Worm (Caenorhabditis elegans): ENCODE measurements around the gene ncap-1.

Gene ncap-1

DNA sequence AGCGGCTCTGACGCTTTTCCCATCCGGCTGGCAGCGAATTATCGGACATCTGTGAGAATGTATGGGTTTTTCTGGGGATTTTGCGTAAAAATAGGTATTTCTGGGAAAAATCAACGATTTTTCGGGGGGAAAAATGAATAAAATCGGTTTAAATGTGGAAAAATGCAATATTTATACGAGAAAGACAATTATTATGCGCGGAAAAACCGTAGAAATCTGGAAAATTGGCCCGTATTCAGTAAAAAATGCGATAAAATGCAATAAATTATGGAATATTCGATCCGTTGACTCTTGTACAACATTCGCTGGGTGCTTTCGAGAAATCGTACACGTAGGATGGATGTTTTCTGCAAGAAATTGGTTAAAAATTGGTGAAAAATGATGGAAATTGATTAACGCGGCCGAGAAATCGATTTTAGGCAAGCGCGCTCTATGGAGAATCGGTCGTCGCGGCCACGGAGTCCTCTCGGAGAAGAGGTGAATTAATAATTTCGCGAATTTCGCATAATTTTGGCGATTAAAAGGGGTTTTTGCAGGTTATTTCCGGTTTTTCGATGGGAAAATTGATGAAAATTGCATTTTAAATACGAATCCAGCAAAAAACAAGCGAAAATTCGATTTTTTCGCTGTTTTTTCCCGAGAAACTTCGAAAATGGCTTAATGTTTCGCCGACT is 30.0 kb downstream of the ncap-1 start, which contains the start of gene pinn-1:
pinn-1 (minus strand) TSS at position 51 of the 674 bp plus-strand sequence.
- TF ChIP-seq nhr-21 (tag; optimal IDR thresholded peaks at IDR 0.05) (peak; percentile 87), ceh-82 (tag; optimal IDR thresholded peaks at IDR 0.05) (peak; percentile 48), blmp-1 (tag; optimal IDR thresholded peaks at IDR 0.05; ENCODE audit: insufficient read depth) (no peak), nhr-10 (tag; optimal IDR thresholded peaks at IDR 0.05) (peak; percentile 62), ztf-4 (tag; optimal IDR thresholded peaks at IDR 0.05) (peak; percentile 53), crh-2 (tag; optimal IDR thresholded peaks at IDR 0.05) (peak; percentile 87), sem-4 (tag; optimal IDR thresholded peaks at IDR 0.05) (peak; percentile 83), F13H6.1 (tag; optimal IDR thresholded peaks at IDR 0.05) (peak; percentile 90), mab-5 (tag; optimal IDR thresholded peaks at IDR 0.05) (peak; percentile 61), gmeb-1 (tag; optimal IDR thresholded peaks at IDR 0.05) (peak; percentile 87), C34F6.9 (tag; optimal IDR thresholded peaks at IDR 0.05) (peak; percentile 87), Y55F3AM.14 (GFP tag; optimal IDR thresholded peaks at IDR 0.05) (peak; percentile 50), ZK546.5 (tag; optimal IDR thresholded peaks at IDR 0.05) (no peak), nhr-77 (tag; optimal IDR thresholded peaks at IDR 0.05) (peak; percentile 73), egl-27 (tag; optimal IDR thresholded peaks at IDR 0.05) (peak; percentile 61), nhr-25 (tag; optimal IDR thresholded peaks at IDR 0.05) (peak; percentile 88), alr-1 (tag; optimal IDR thresholded peaks at IDR 0.05) (no peak), elt-1 (tag; optimal IDR thresholded peaks at IDR 0.05) (no peak), lin-13 (GFP tag; optimal IDR thresholded peaks at IDR 0.05) (peak; percentile 95), lin-11 (tag; optimal IDR thresholded peaks at IDR 0.05) (peak; percentile 78), fos-1 (tag; optimal IDR thresholded peaks at IDR 0.05) (peak; percentile 85), R02D3.7 (tag; optimal IDR thresholded peaks at IDR 0.05) (peak; percentile 10), nhr-129 (tag; optimal IDR thresholded peaks at IDR 0.05) (peak; percentile 63), sma-3 (GFP tag; optimal IDR thresholded peaks at IDR 0.05) (peak; percentile 93), mbf-1 (tag; optimal IDR thresholded peaks at IDR 0.05) (no peak), sma-9 (GFP tag; optimal IDR thresholded peaks at IDR 0.05) (peak; percentile 94), sma-9 (tag; optimal IDR thresholded peaks at IDR 0.05) (no peak), dmd-4 (tag; optimal IDR thresholded peaks at IDR 0.05) (no peak), ztf-1 (GFP tag; conservative IDR thresholded peaks at IDR 0.05) (0 out of 2 replicates have a peak, but pooled peaks have one; percentile 56), unc-55 (GFP tag; optimal IDR thresholded peaks at IDR 0.05) (peak; percentile 94), peb-1 (tag; optimal IDR thresholded peaks at IDR 0.05) (no peak), zag-1 (tag; optimal IDR thresholded peaks at IDR 0.05) (peak; percentile 66), lsy-2 (tag; optimal IDR thresholded peaks at IDR 0.05) (peak; percentile 88 to 91), unc-62 (GFP tag; optimal IDR thresholded peaks at IDR 0.05) (no peak), aly-2 (tag; optimal IDR thresholded peaks at IDR 0.05) (no peak), mdl-1 (tag; optimal IDR thresholded peaks at IDR 0.05) (peak in 1 of 2 experiments; percentile 10), nhr-12 (tag; optimal IDR thresholded peaks at IDR 0.05) (peak; percentile 56), snpc-4 (tag; optimal IDR thresholded peaks at IDR 0.05) (peak; percentile 60), ceh-16 (tag; optimal IDR thresholded peaks at IDR 0.05) (peak; percentile 73), ama-1 (optimal IDR thresholded peaks at IDR 0.05) (no peak), nhr-6 (tag; optimal IDR thresholded peaks at IDR 0.05) (peak; percentile 14)

DNA sequence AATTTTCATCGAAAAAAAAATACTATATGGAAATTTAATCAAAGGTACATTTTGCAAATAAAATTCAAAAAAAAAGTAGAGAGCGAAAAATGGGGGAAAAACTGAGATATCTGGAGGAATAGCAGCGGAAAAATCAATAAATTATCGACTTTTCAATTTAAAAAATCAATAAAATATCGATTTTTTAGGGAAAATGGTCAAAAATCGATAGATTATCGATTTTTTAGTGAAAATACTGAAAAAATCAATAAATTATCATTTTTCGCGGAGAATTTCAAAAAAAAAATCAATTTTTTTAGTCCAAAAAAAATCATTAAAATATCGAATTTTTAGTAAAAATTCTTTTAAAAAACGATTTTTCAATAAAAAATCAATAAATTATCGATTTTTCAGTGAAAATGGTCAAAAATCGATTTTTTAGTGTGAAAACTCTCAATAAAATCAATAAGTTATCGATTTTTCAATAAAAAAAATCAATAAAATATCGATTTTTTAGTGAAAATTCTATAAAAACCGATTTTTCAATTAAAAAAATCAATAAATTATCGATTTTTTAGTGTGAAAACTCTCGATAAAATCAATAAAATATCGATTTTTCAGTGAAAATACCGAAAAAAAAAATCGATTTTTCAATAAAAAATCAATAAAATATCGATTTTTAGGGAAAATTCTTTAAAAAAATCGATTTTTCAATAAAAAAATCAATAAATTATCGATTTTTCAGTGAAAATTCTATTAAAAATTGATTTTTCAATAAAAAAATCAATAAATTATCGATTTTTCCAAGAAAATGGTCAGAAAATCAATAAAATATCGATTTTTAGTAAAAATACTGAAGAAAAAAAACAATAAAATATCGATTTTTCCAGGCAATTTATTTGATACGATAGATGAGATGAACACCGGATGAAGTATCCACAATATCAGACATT is 33.3 kb downstream of the ncap-1 start:
- no peak for TF ChIP-seq nhr-6 (tag; optimal IDR thresholded peaks at IDR 0.05)
- no peak for TF ChIP-seq nhr-237 (tag; optimal IDR thresholded peaks at IDR 0.05)
- no peak for TF ChIP-seq gmeb-1 (tag; optimal IDR thresholded peaks at IDR 0.05)
